Worm (Caenorhabditis elegans) whole organism, L1 larva: ENCODE measurements around the gene ttc-39B.
A peak's percentile ranks its signal among the peaks of the same experiment; 100 is the strongest.

Experiments used
- F16B12.6 ChIP-seq: fragments of 150-350 bp; optimal IDR thresholded peaks from 2 replicates; lab custom pipeline; 2014; ENCODE audit warnings: missing biosample characterization, missing genetic modification characterization
- alr-1 ChIP-seq: fragments of 200-800 bp; sonication (Bioruptor generic); optimal IDR thresholded peaks from 2 replicates; lab custom pipeline; 2018; ENCODE audit warnings: borderline replicate concordance, mild to moderate bottlenecking, missing genetic modification characterization, missing compliant biosample characterization
- ama-1 ChIP-seq: fragments of 150-350 bp; optimal IDR thresholded peaks from 2 replicates; lab custom pipeline; 2014
- ceh-82 ChIP-seq, 3 experiments: fragments of 150-350 bp in 1 of 3; sonication (generic microtip) in 2 of 3; optimal IDR thresholded peaks; 2 replicates each; lab custom pipeline; 2014 to 2017; ENCODE audit warnings: missing biosample characterization in 3 of 3, missing genetic modification characterization in 3 of 3
- ceh-90 ChIP-seq: sonication (generic microtip); optimal IDR thresholded peaks from 2 replicates; lab custom pipeline; 2016; ENCODE audit warnings: missing genetic modification characterization, missing compliant biosample characterization
- dpl-1 ChIP-seq, 3 experiments: fragments of 150-350 bp in 2 of 3; sonication (generic microtip) in 1 of 3; optimal IDR thresholded peaks; 2 replicates each; lab custom pipeline; 2014 to 2017; ENCODE audit warnings: missing biosample characterization in 3 of 3, missing genetic modification characterization in 3 of 3, missing genetic modification reagents in 3 of 3
- efl-1 ChIP-seq, 4 experiments: fragments of 150-350 bp; optimal IDR thresholded peaks in 3 of 4; peaks in 1 of 4; 1 replicate in 1 of 4; 2 replicates in 3 of 4; lab custom pipeline; 2014; ENCODE audit warnings: missing biosample characterization in 2 of 4, missing genetic modification characterization in 2 of 4, missing genetic modification reagents in 2 of 4
- elt-2 ChIP-seq: sonication (generic microtip); optimal IDR thresholded peaks from 2 replicates; lab custom pipeline; 2016; ENCODE audit warnings: missing genetic modification characterization, mild to moderate bottlenecking, inconsistent platforms, missing compliant biosample characterization, missing genetic modification reagents
- ets-5 ChIP-seq: fragments of 200-800 bp; sonication (Bioruptor generic); IDR thresholded peaks from 2 replicates; pipeline ENCODE4 v1.3.6; 2022; ENCODE audit warnings: missing genetic modification characterization, missing compliant biosample characterization
- fkh-8 ChIP-seq: sonication (generic microtip); optimal IDR thresholded peaks from 2 replicates; lab custom pipeline; 2016; ENCODE audit warnings: mild to moderate bottlenecking, missing genetic modification characterization, missing compliant biosample characterization
- fos-1 ChIP-seq: fragments of 150-350 bp; optimal IDR thresholded peaks from 2 replicates; lab custom pipeline; 2014; ENCODE audit warnings: missing biosample characterization, missing genetic modification characterization
- grh-1 ChIP-seq: fragments of 200-800 bp; sonication (Bioruptor generic); IDR thresholded peaks from 2 replicates; pipeline ENCODE4 v1.3.6; 2022; ENCODE audit warnings: missing genetic modification reagents, missing genetic modification characterization, missing compliant biosample characterization
- hlh-17 ChIP-seq: fragments of 200-800 bp; sonication (Bioruptor generic); optimal IDR thresholded peaks from 2 replicates; lab custom pipeline; 2018; ENCODE audit warnings: missing genetic modification characterization, mild to moderate bottlenecking, missing compliant biosample characterization, moderate library complexity, borderline replicate concordance
- hpl-2 ChIP-seq: fragments of 150-350 bp; optimal IDR thresholded peaks from 2 replicates; lab custom pipeline; 2014; ENCODE audit warnings: missing biosample characterization, missing genetic modification reagents, missing genetic modification characterization
- isw-1 ChIP-seq: fragments of 200-800 bp; sonication (Bioruptor generic); IDR thresholded peaks from 2 replicates; pipeline ENCODE4 v1.3.6; 2022; ENCODE audit warnings: missing genetic modification characterization, missing compliant biosample characterization
- lin-14 ChIP-seq: fragments of 200-800 bp; sonication (Bioruptor generic); optimal IDR thresholded peaks from 2 replicates; lab custom pipeline; 2018; ENCODE audit warnings: mild to moderate bottlenecking, missing genetic modification characterization, moderate library complexity, missing compliant biosample characterization
- lin-15B ChIP-seq: fragments of 150-350 bp; sonication (generic microtip); optimal IDR thresholded peaks from 3 replicates; lab custom pipeline; 2014; ENCODE audit warnings: missing biosample characterization, missing genetic modification characterization
- lin-35 ChIP-seq, 2 experiments: fragments of 150-350 bp; optimal IDR thresholded peaks; 2 replicates each; lab custom pipeline; 2014; ENCODE audit warnings: missing biosample characterization in 2 of 2, missing genetic modification characterization in 2 of 2, missing genetic modification reagents in 2 of 2
- lin-39 ChIP-seq: fragments of 150-350 bp; optimal IDR thresholded peaks from 2 replicates; lab custom pipeline; 2014; ENCODE audit warnings: missing biosample characterization, missing genetic modification reagents, missing genetic modification characterization
- mef-2 ChIP-seq: fragments of 150-350 bp; optimal IDR thresholded peaks from 2 replicates; lab custom pipeline; 2014; ENCODE audit warnings: missing biosample characterization, missing genetic modification characterization
- mep-1 ChIP-seq: fragments of 150-350 bp; optimal IDR thresholded peaks from 2 replicates; lab custom pipeline; 2014; ENCODE audit warnings: missing biosample characterization, missing genetic modification characterization
- nhr-28 ChIP-seq: fragments of 150-350 bp; optimal IDR thresholded peaks from 2 replicates; lab custom pipeline; 2014; ENCODE audit warnings: missing biosample characterization, missing genetic modification characterization
- nhr-71 ChIP-seq: sonication (generic microtip); optimal IDR thresholded peaks from 2 replicates; lab custom pipeline; 2016; ENCODE audit warnings: mild to moderate bottlenecking, missing genetic modification characterization, moderate library complexity, missing compliant biosample characterization
- nhr-76 ChIP-seq: sonication (generic microtip); optimal IDR thresholded peaks from 2 replicates; lab custom pipeline; 2017; ENCODE audit warnings: missing biosample characterization, missing genetic modification characterization
- nhr-77 ChIP-seq: fragments of 150-350 bp; optimal IDR thresholded peaks from 2 replicates; lab custom pipeline; 2014; ENCODE audit warnings: missing biosample characterization, missing genetic modification characterization
- nhr-85 ChIP-seq: sonication (generic microtip); peaks from one replicate; lab custom pipeline; 2016; ENCODE audit warnings: missing genetic modification characterization, inconsistent platforms, missing compliant biosample characterization
- nhr-90 ChIP-seq: sonication (generic microtip); optimal IDR thresholded peaks from 2 replicates; lab custom pipeline; 2016; ENCODE audit warnings: mild to moderate bottlenecking, missing genetic modification characterization, missing compliant biosample characterization; ENCODE audit not compliant: poor library complexity
- pax-3 ChIP-seq: fragments of 200-800 bp; sonication (Bioruptor generic); optimal IDR thresholded peaks from 2 replicates; lab custom pipeline; 2018; ENCODE audit warnings: mild to moderate bottlenecking, missing genetic modification characterization, moderate library complexity, missing compliant biosample characterization
- skn-1 ChIP-seq: fragments of 150-350 bp; optimal IDR thresholded peaks from 2 replicates; lab custom pipeline; 2014; ENCODE audit warnings: missing biosample characterization, missing genetic modification characterization
- snpc-4 ChIP-seq: fragments of 150-350 bp; optimal IDR thresholded peaks from 2 replicates; lab custom pipeline; 2014; ENCODE audit warnings: missing biosample characterization, missing genetic modification characterization
- snu-23 ChIP-seq: sonication (generic microtip); optimal IDR thresholded peaks from 2 replicates; lab custom pipeline; 2016; ENCODE audit warnings: missing genetic modification characterization, missing compliant biosample characterization
- sox-4 ChIP-seq: sonication (generic microtip); optimal IDR thresholded peaks from 2 replicates; lab custom pipeline; 2016; ENCODE audit warnings: missing genetic modification characterization, missing compliant biosample characterization
- sup-37 ChIP-seq: fragments of 200-800 bp; sonication (Bioruptor generic); optimal IDR thresholded peaks from 2 replicates; lab custom pipeline; 2018; ENCODE audit warnings: mild to moderate bottlenecking, missing genetic modification characterization, missing compliant biosample characterization
- tlp-1 ChIP-seq: fragments of 150-350 bp; optimal IDR thresholded peaks from 2 replicates; lab custom pipeline; 2014; ENCODE audit warnings: missing biosample characterization, missing genetic modification characterization
- unc-130 ChIP-seq: fragments of 150-350 bp; optimal IDR thresholded peaks from 2 replicates; lab custom pipeline; 2017; ENCODE audit warnings: missing biosample characterization, missing genetic modification characterization, inconsistent platforms
- unc-30 ChIP-seq: sonication (generic microtip); optimal IDR thresholded peaks from 2 replicates; lab custom pipeline; 2017; ENCODE audit warnings: missing biosample characterization, missing genetic modification characterization
- unc-62 ChIP-seq: fragments of 150-350 bp; optimal IDR thresholded peaks from 2 replicates; lab custom pipeline; 2014; ENCODE audit warnings: missing biosample characterization, missing genetic modification reagents, missing genetic modification characterization
- unc-86 ChIP-seq: sonication (generic microtip); optimal IDR thresholded peaks from 2 replicates; lab custom pipeline; 2016; ENCODE audit warnings: missing genetic modification characterization, missing compliant biosample characterization
- xbp-1 ChIP-seq: sonication (generic microtip); optimal IDR thresholded peaks from 2 replicates; lab custom pipeline; 2016; ENCODE audit warnings: missing genetic modification characterization, missing compliant biosample characterization
- ztf-11 ChIP-seq, 2 experiments: sonication (generic microtip); optimal IDR thresholded peaks; 2 replicates each; lab custom pipeline; 2016 to 2017; ENCODE audit warnings: missing genetic modification characterization in 2 of 2, missing biosample characterization in 1 of 2, missing compliant biosample characterization in 1 of 2
- ztf-4 ChIP-seq: fragments of 150-350 bp; optimal IDR thresholded peaks from 2 replicates; lab custom pipeline; 2014; ENCODE audit warnings: missing biosample characterization, missing genetic modification characterization

ttc-39B gene

DNA sequence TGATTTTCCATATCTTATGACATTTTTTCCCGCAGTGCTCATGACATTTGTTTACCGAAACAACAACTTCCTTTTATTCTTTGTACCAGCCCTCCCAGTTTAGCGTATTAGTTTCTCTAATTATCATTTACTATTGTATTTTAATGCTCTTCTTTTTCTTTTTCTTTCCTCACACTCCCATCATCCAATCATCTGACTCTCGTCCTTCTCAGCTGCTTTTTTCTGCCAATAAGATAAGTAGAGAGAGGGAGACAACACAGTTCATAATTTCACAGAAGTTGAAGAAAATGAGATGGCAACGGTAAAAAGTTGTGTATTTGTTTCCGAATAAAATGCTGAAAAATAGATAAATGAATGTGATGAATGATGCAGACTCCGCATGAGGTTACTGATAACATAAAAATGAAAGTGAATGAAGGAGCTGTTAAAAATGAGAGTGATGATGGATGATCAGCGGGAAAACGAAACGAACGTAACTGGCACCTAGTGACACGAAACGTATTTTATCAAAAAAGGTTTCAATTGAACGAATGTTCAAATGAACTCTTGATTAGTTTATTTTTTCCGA, 43.7 kb upstream of the ttc-39B start (continued):
- TF ChIP-seq unc-62 (GFP tag; lab: Kevin White, UChicago): no peak

DNA sequence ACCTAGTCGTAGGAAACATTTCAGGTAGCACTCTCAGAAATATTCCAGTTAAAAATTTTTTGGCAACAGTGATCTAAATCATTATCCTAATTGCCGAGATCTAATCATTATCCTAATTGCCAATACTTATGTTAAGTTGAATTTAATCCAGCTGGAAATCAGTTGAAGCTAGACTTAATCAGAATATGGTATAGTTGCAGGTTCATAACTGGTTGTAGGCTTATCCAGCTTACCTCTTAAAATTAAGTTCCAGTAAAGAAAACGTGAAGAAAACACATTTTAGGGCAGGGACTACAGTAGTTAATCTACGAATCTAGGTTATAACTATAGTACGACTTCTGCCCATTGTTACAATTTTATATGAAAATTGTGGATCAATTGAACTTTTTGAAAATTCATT, 42.9 kb upstream of the ttc-39B start:
- TF ChIP-seq unc-130 (tag; lab: Kevin White, UChicago) (no peak), nhr-28 (tag; lab: Kevin White, UChicago) (no peak), ztf-11 (tag; optimal IDR thresholded peaks at IDR 0.05; lab: Kevin White, UChicago) (no peak), fkh-8 (tag; lab: Kevin White, UChicago) (no peak), efl-1 (optimal IDR thresholded peaks at IDR 0.05; lab: Kevin White, UChicago) (no peak), efl-1 (GFP tag; optimal IDR thresholded peaks at IDR 0.05 in 1 of 2; lab: Kevin White, UChicago) (no peak), grh-1 (GFP tag; lab: Robert Waterston, UW) (no peak), ztf-4 (tag; lab: Kevin White, UChicago) (no peak), snu-23 (GFP tag; lab: Kevin White, UChicago) (no peak)

- TF ChIP-seq mef-2 (tag; lab: Kevin White, UChicago) (no peak), lin-15B (no peak), tlp-1 (no peak), nhr-90 (tag; lab: Kevin White, UChicago) (peak; percentile 23), isw-1 (GFP tag; lab: Robert Waterston, UW) (no peak), sox-4 (no peak), snu-23 (GFP tag; lab: Kevin White, UChicago) (no peak), ama-1 (lab: Kevin White, UChicago) (no peak), skn-1 (no peak), pax-3 (tag; lab: Kevin White, UChicago) (no peak), mep-1 (no peak), F16B12.6 (tag; lab: Kevin White, UChicago) (no peak), xbp-1 (tag; lab: Kevin White, UChicago) (no peak), elt-2 (tag; lab: Kevin White, UChicago) (peak; percentile 78), lin-39 (no peak), nhr-85 (tag; lab: Kevin White, UChicago) (peak; percentile 62), ceh-90 (tag; lab: Kevin White, UChicago) (no peak), sup-37 (GFP tag; lab: Kevin White, UChicago) (no peak), ets-5 (GFP tag; lab: Robert Waterston, UW) (no peak), fos-1 (no peak), unc-30 (no peak), nhr-71 (peak; percentile 1), ztf-11 (tag; optimal IDR thresholded peaks at IDR 0.05; lab: Kevin White, UChicago) (no peak), efl-1 (optimal IDR thresholded peaks at IDR 0.05; lab: Kevin White, UChicago) (no peak), efl-1 (GFP tag; optimal IDR thresholded peaks at IDR 0.05 in 1 of 2; lab: Kevin White, UChicago) (peak in 1 of 2 experiments; percentile 88), nhr-77 (tag; lab: Kevin White, UChicago) (no peak), hpl-2 (peak; percentile 29), lin-35 (GFP tag; optimal IDR thresholded peaks at IDR 0.05; lab: Kevin White, UChicago) (peak in 1 of 2 experiments; percentile 55), alr-1 (tag; lab: Kevin White, UChicago) (no peak)
- TF ChIP-seq, all 84 proteins: peak for 7
These were observed 40.9 kb upstream of the ttc-39B start for ce11 chrII:6374646-6375045.

- TF ChIP-seq lin-14 (GFP tag; lab: Kevin White, UChicago) (no peak), nhr-76 (tag; lab: Kevin White, UChicago) (no peak), alr-1 (tag; lab: Kevin White, UChicago) (no peak), ceh-82 (tag; optimal IDR thresholded peaks at IDR 0.05; lab: Kevin White, UChicago) (no peak), unc-62 (GFP tag; lab: Kevin White, UChicago) (no peak), fos-1 (no peak), dpl-1 (GFP tag; optimal IDR thresholded peaks at IDR 0.05; lab: Kevin White, UChicago) (no peak), hlh-17 (no peak), lin-35 (GFP tag; optimal IDR thresholded peaks at IDR 0.05; lab: Kevin White, UChicago) (no peak), sox-4 (no peak), lin-15B (no peak), fkh-8 (tag; lab: Kevin White, UChicago) (no peak), unc-86 (no peak), snpc-4 (tag; lab: Kevin White, UChicago) (no peak)
- TF ChIP-seq, all 84 proteins: peak for 0
These were observed 39.6 kb upstream of the ttc-39B start for ce11 chrII:6373361-6373760.
